Worm (Caenorhabditis elegans): ENCODE measurements around the gene ZC487.2.
A peak's percentile ranks its signal among the peaks of the same experiment; 100 is the strongest.

Gene ZC487.2

DNA sequence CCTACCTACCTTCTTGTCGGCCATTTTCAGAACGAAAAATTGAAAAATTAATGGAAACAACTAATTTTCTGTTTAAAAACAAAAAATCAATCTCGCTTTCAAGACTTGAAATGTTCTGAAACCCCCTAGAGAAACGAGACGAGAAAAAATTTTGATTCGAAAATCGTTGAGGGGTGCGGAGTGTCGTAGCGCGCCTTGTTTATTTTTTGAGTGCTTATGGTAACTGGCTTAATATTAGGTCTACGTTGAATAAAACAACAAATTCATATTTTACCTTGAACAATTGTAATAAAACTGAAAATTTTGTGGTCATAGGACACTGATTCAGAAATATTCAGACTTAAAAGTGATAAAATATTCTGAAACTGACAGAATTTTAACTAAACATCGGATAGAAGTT lies 11.8 kb downstream of the ZC487.2 start, which contains the start of gene sna-1:
Gene sna-1 (minus strand): TSS at position 218 of the 400 bp plus-strand sequence.
- TF ChIP-seq ama-1 (optimal IDR thresholded peaks at IDR 0.05) (no peak), irx-1 (tag; optimal IDR thresholded peaks at IDR 0.05) (no peak), fkh-10 (GFP tag; optimal IDR thresholded peaks at IDR 0.05) (no peak), dsc-1 (tag; optimal IDR thresholded peaks at IDR 0.05) (no peak), lin-35 (GFP tag; optimal IDR thresholded peaks at IDR 0.05) (peak in 1 of 2 experiments; percentile 33), lin-15B (tag; optimal IDR thresholded peaks at IDR 0.05) (peak; percentile 20), lin-39 (tag; optimal IDR thresholded peaks at IDR 0.05) (no peak), mep-1 (tag; optimal IDR thresholded peaks at IDR 0.05) (no peak), zag-1 (tag; optimal IDR thresholded peaks at IDR 0.05) (no peak), dpl-1 (GFP tag; optimal IDR thresholded peaks at IDR 0.05) (peak in 1 of 3 experiments; percentile 24), elt-3 (tag; optimal IDR thresholded peaks at IDR 0.05) (no peak), grh-1 (GFP tag; IDR thresholded peaks at IDR 0.05) (no peak), nhr-77 (tag; optimal IDR thresholded peaks at IDR 0.05) (no peak), F16B12.6 (tag; optimal IDR thresholded peaks at IDR 0.05) (no peak), egl-13 (tag; optimal IDR thresholded peaks at IDR 0.05) (no peak), jun-1 (tag; optimal IDR thresholded peaks at IDR 0.05) (no peak), ztf-4 (tag; optimal IDR thresholded peaks at IDR 0.05) (no peak), nhr-20 (tag; optimal IDR thresholded peaks at IDR 0.05) (no peak), blmp-1 (tag; optimal IDR thresholded peaks at IDR 0.05) (no peak), vab-15 (tag; optimal IDR thresholded peaks at IDR 0.05) (no peak), sptf-1 (tag; optimal IDR thresholded peaks at IDR 0.05) (no peak), nhr-237 (tag; optimal IDR thresholded peaks at IDR 0.05) (no peak), C16A3.4 (tag; optimal IDR thresholded peaks at IDR 0.05) (no peak), egl-27 (tag; optimal IDR thresholded peaks at IDR 0.05) (no peak), mdl-1 (tag; optimal IDR thresholded peaks at IDR 0.05) (no peak), zip-4 (GFP tag; optimal IDR thresholded peaks at IDR 0.05) (no peak), snu-23 (GFP tag; optimal IDR thresholded peaks at IDR 0.05) (peak; percentile 7), elt-2 (tag; optimal IDR thresholded peaks at IDR 0.05) (no peak), lsy-2 (tag; optimal IDR thresholded peaks at IDR 0.05) (peak in 1 of 2 experiments; percentile 44), unc-62 (GFP tag; optimal IDR thresholded peaks at IDR 0.05) (no peak), rnt-1 (tag; optimal IDR thresholded peaks at IDR 0.05) (no peak), hlh-4 (tag; optimal IDR thresholded peaks at IDR 0.05) (no peak), C04F5.9 (tag; optimal IDR thresholded peaks at IDR 0.05) (no peak), pqm-1 (tag; optimal IDR thresholded peaks at IDR 0.05) (no peak), efl-1 (optimal IDR thresholded peaks at IDR 0.05) (peak in 1 of 2 experiments; percentile 6), efl-1 (GFP tag; optimal IDR thresholded peaks at IDR 0.05 in 1 of 2) (peak; percentile 4 to 66), nhr-19 (GFP tag; conservative IDR thresholded peaks at IDR 0.05) (no peak), nhr-85 (tag) (no peak), xbp-1 (tag; optimal IDR thresholded peaks at IDR 0.05) (no peak), alr-1 (tag; optimal IDR thresholded peaks at IDR 0.05; ENCODE audit: borderline replicate concordance) (no peak), ceh-63 (GFP tag; optimal IDR thresholded peaks at IDR 0.05) (no peak), nhr-47 (tag; optimal IDR thresholded peaks at IDR 0.05) (no peak)

DNA sequence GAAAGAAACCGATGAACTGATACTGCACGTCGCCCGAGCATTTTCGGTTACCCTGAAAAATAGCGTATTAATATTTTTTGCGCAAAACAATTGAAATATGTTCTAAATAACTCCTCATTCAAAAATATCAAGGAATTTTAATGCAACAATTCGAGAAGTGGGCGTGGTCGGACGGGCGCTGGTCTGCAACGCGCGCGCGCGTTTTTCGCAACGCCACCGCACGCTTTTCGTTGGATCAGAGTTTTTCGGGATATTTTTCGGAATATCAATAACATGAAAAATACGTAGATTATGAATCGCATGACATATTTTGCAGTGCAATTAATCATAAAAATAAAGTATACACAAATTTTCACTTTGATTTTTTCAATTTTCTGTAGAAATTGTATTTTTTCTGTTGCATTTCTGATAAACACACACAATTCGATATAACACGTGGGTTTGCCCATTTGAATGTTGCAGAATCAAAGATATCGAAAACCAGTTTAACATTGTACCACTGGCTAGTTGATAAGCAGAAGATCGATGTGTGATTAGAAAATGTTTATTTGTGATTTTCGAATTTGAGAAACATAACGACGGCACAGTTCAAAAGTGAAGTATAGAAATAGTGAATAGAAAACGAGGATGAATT lies 13.1 kb downstream of the ZC487.2 start, which contains the start of gene dlst-1:
Gene dlst-1 (minus strand): TSS at position 52 of the 634 bp plus-strand sequence.
- no peak for TF ChIP-seq nhr-237 (tag; optimal IDR thresholded peaks at IDR 0.05)
- TF ChIP-seq nhr-28 (tag; optimal IDR thresholded peaks at IDR 0.05): no peak
- no peak for TF ChIP-seq fkh-4 (tag; optimal IDR thresholded peaks at IDR 0.05; ENCODE audit: borderline replicate concordance)
- TF ChIP-seq fkh-10 (GFP tag; optimal IDR thresholded peaks at IDR 0.05): no peak
- TF ChIP-seq nhr-47 (tag; optimal IDR thresholded peaks at IDR 0.05): peak; percentile 68
- TF ChIP-seq elt-2 (tag; optimal IDR thresholded peaks at IDR 0.05): no peak
- no peak for TF ChIP-seq sptf-1 (tag; optimal IDR thresholded peaks at IDR 0.05)
- peak; percentile 0 for TF ChIP-seq blmp-1 (tag; optimal IDR thresholded peaks at IDR 0.05)
- TF ChIP-seq unc-86 (tag; optimal IDR thresholded peaks at IDR 0.05): peak; percentile 36
- no peak for TF ChIP-seq ets-5 (GFP tag; IDR thresholded peaks at IDR 0.05)
- peak; percentile 62 for TF ChIP-seq nhr-20 (tag; optimal IDR thresholded peaks at IDR 0.05)
- no peak for TF ChIP-seq pax-3 (tag; optimal IDR thresholded peaks at IDR 0.05)
- peak in 2 of 3 experiments; percentile 42 to 43 for TF ChIP-seq dpl-1 (GFP tag; optimal IDR thresholded peaks at IDR 0.05)
- no peak for TF ChIP-seq ztf-4 (tag; optimal IDR thresholded peaks at IDR 0.05)
- no peak for TF ChIP-seq nhr-11 (tag; optimal IDR thresholded peaks at IDR 0.05)
- no peak for TF ChIP-seq C34B4.2 (tag; optimal IDR thresholded peaks at IDR 0.05)
- TF ChIP-seq unc-98 (GFP tag; IDR thresholded peaks at IDR 0.05): no peak
- TF ChIP-seq alr-1 (tag; optimal IDR thresholded peaks at IDR 0.05; ENCODE audit: borderline replicate concordance): no peak
- TF ChIP-seq egl-27 (tag; optimal IDR thresholded peaks at IDR 0.05): no peak
- TF ChIP-seq efl-1 (optimal IDR thresholded peaks at IDR 0.05): peak; percentile 35 to 53
- peak; percentile 35 to 94 for TF ChIP-seq efl-1 (GFP tag; optimal IDR thresholded peaks at IDR 0.05 in 1 of 2)
- no peak for TF ChIP-seq aha-1 (tag; optimal IDR thresholded peaks at IDR 0.05)
- peak; percentile 27 for TF ChIP-seq ama-1 (optimal IDR thresholded peaks at IDR 0.05)
- peak; percentile 80 for TF ChIP-seq nhr-85 (tag)
- TF ChIP-seq irx-1 (tag; optimal IDR thresholded peaks at IDR 0.05): peak; percentile 48
- peak; percentile 47 for TF ChIP-seq C16A3.4 (tag; optimal IDR thresholded peaks at IDR 0.05)
- TF ChIP-seq egl-13 (tag; optimal IDR thresholded peaks at IDR 0.05): no peak
